Worm (Caenorhabditis elegans): ENCODE measurements around the gene lgc-31.

Gene lgc-31

DNA sequence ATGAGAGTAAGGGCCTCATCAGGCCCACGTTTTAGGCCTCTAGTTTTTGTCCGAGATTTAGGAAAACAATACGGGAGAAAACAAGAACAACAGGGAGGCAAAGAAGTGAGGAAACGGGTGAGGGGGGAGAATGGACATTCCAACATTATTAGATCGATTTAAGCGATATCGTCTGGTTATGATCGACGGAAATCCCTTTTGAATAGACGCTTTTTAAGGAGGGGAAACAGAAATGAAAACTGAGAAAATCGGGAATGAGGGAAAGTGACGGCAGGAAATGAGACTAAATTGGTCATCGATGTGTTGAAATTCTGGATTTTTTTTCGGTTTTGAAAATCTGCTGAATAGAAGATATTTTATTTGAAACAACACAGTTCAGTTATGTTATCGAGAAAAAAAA, 57.4 kb downstream of the lgc-31 start, which contains the start of gene rocf-1:
TSS of gene rocf-1 (minus strand) at position 101 of the 400 bp plus-strand sequence.
- TF ChIP-seq zag-1 (tag; optimal IDR thresholded peaks at IDR 0.05) (no peak), elt-1 (tag; optimal IDR thresholded peaks at IDR 0.05) (no peak), aly-2 (tag; optimal IDR thresholded peaks at IDR 0.05) (no peak)

Data from whole organism, L3 larva.